Fruit fly (Drosophila melanogaster) whole organism, prepupa: ENCODE measurements around the gene CG4520.

Experiments
- Blimp-1 ChIP-seq: fragments of 200-800 bp; sonication (Bioruptor generic); optimal IDR thresholded peaks from 3 replicates; lab custom pipeline; 2017; ENCODE audit warnings: missing biosample characterization, missing genetic modification characterization, mild to moderate bottlenecking, moderate library complexity, missing genetic modification reagents
- CG10669 ChIP-seq: fragments of 200-800 bp; sonication (Bioruptor generic); optimal IDR thresholded peaks from 3 replicates; lab custom pipeline; 2018; ENCODE audit warnings: missing biosample characterization, mild to moderate bottlenecking, missing genetic modification characterization, moderate library complexity
- CG11762 ChIP-seq: fragments of 200-800 bp; sonication (Bioruptor generic); optimal IDR thresholded peaks from 3 replicates; lab custom pipeline; 2016; ENCODE audit warnings: missing biosample characterization, missing genetic modification characterization; ENCODE audit not compliant: insufficient read depth
- CG9139 ChIP-seq: fragments of 200-800 bp; sonication (Bioruptor generic); optimal IDR thresholded peaks from 3 replicates; lab custom pipeline; 2017; ENCODE audit warnings: missing biosample characterization, mild to moderate bottlenecking, missing genetic modification characterization
- Ets96B ChIP-seq: fragments of 200-800 bp; optimal IDR thresholded peaks from 2 replicates; lab custom pipeline; 2019; ENCODE audit warnings: missing biosample characterization, mild to moderate bottlenecking, missing genetic modification characterization, moderate library complexity
- Met ChIP-seq: fragments of 200-800 bp; sonication (Bioruptor generic); optimal IDR thresholded peaks from 3 replicates; lab custom pipeline; 2016; ENCODE audit warnings: missing biosample characterization, missing genetic modification characterization
- OdsH ChIP-seq: fragments of 200-800 bp; sonication (Bioruptor generic); optimal IDR thresholded peaks from 3 replicates; lab custom pipeline; 2016; ENCODE audit warnings: missing biosample characterization, missing genetic modification characterization
- dsx ChIP-seq: fragments of 200-800 bp; optimal IDR thresholded peaks from 3 replicates; lab custom pipeline; 2019; ENCODE audit warnings: missing biosample characterization, mild to moderate bottlenecking, missing genetic modification characterization, moderate library complexity; ENCODE audit not compliant: poor library complexity, severe bottlenecking
- eg ChIP-seq: fragments of 200-800 bp; sonication (Bioruptor generic); IDR thresholded peaks from 3 replicates; pipeline ENCODE4 v1.3.6; 2022; ENCODE audit warnings: missing biosample characterization, missing genetic modification characterization
- esn ChIP-seq: fragments of 200-800 bp; sonication (Bioruptor generic); optimal IDR thresholded peaks from 2 replicates; lab custom pipeline; 2016; ENCODE audit warnings: missing biosample characterization, mild to moderate bottlenecking, missing genetic modification characterization, moderate library complexity
- net ChIP-seq: fragments of 200-800 bp; sonication (Bioruptor generic); optimal IDR thresholded peaks from 3 replicates; lab custom pipeline; 2016; ENCODE audit warnings: missing biosample characterization, missing genetic modification characterization
- vri ChIP-seq: fragments of 200-800 bp; sonication (Bioruptor generic); optimal IDR thresholded peaks from 3 replicates; lab custom pipeline; 2016; ENCODE audit warnings: missing biosample characterization, mild to moderate bottlenecking, missing genetic modification characterization

- TF ChIP-seq esn (GFP tag; lab: Kevin White, UChicago) = no peak
- no peak for TF ChIP-seq Met (GFP tag; lab: Kevin White, UChicago)
- TF ChIP-seq vri (GFP tag; lab: Kevin White, UChicago) = no peak
- no peak for TF ChIP-seq Blimp-1 (GFP tag; lab: Kevin White, UChicago)
- no peak for TF ChIP-seq CG9139 (GFP tag; lab: Kevin White, UChicago)
- no peak for TF ChIP-seq CG10669 (GFP tag; lab: Kevin White, UChicago)
- no peak for TF ChIP-seq dsx
- no peak for TF ChIP-seq CG11762 (GFP tag; lab: Kevin White, UChicago)
- TF ChIP-seq OdsH (GFP tag; lab: Kevin White, UChicago) = no peak
- no peak for TF ChIP-seq net (GFP tag; lab: Kevin White, UChicago)
- TF ChIP-seq eg (GFP tag; lab: Robert Waterston, UW) = no peak
- TF ChIP-seq Ets96B (tag; lab: Kevin White, UChicago) = no peak
Measured at dm6 chr3R:15716485-15716884, 28.0 kb upstream of the CG4520 start, which contains the start of gene CG31294.
